Worm (Caenorhabditis elegans) whole organism, L1 larva: ENCODE results near the gene nas-28.

ENCODE experiments used
- C34B4.2 ChIP-seq: sonication (generic microtip); optimal IDR thresholded peaks from 2 replicates; lab custom pipeline; 2017; ENCODE audit warnings: mild to moderate bottlenecking, missing genetic modification characterization, missing compliant biosample characterization
- ama-1 ChIP-seq: fragments of 150-350 bp; optimal IDR thresholded peaks from 2 replicates; lab custom pipeline; 2014
- ceh-63 ChIP-seq: fragments of 200-800 bp; sonication (Bioruptor generic); optimal IDR thresholded peaks from 2 replicates; lab custom pipeline; 2018; ENCODE audit warnings: mild to moderate bottlenecking, missing genetic modification characterization, missing compliant biosample characterization
- elt-3 ChIP-seq, 6 experiments: fragments of 150-350 bp in 1 of 6; sonication (generic microtip); optimal IDR thresholded peaks; 2 replicates each; lab custom pipeline; 2017 to 2018; ENCODE audit warnings: missing biosample characterization in 6 of 6, missing genetic modification characterization in 6 of 6, inconsistent platforms in 1 of 6
- fkh-4 ChIP-seq: sonication (generic microtip); optimal IDR thresholded peaks from 2 replicates; lab custom pipeline; 2016; ENCODE audit warnings: missing compliant biosample characterization, missing genetic modification characterization, borderline replicate concordance
- grh-1 ChIP-seq: fragments of 200-800 bp; sonication (Bioruptor generic); IDR thresholded peaks from 2 replicates; pipeline ENCODE4 v1.3.6; 2022; ENCODE audit warnings: missing genetic modification reagents, missing genetic modification characterization, missing compliant biosample characterization
- lin-13 ChIP-seq: fragments of 150-350 bp; optimal IDR thresholded peaks from 2 replicates; lab custom pipeline; 2014; ENCODE audit warnings: missing biosample characterization, missing genetic modification reagents, missing genetic modification characterization
- lin-35 ChIP-seq, 2 experiments: fragments of 150-350 bp; optimal IDR thresholded peaks; 2 replicates each; lab custom pipeline; 2014; ENCODE audit warnings: missing biosample characterization in 2 of 2, missing genetic modification characterization in 2 of 2, missing genetic modification reagents in 2 of 2
- mep-1 ChIP-seq: fragments of 150-350 bp; optimal IDR thresholded peaks from 2 replicates; lab custom pipeline; 2014; ENCODE audit warnings: missing biosample characterization, missing genetic modification characterization
- skn-1 ChIP-seq: fragments of 150-350 bp; optimal IDR thresholded peaks from 2 replicates; lab custom pipeline; 2014; ENCODE audit warnings: missing biosample characterization, missing genetic modification characterization
- unc-130 ChIP-seq: fragments of 150-350 bp; optimal IDR thresholded peaks from 2 replicates; lab custom pipeline; 2017; ENCODE audit warnings: missing biosample characterization, missing genetic modification characterization, inconsistent platforms
- zag-1 ChIP-seq: fragments of 150-350 bp; optimal IDR thresholded peaks from 2 replicates; lab custom pipeline; 2014; ENCODE audit warnings: missing biosample characterization, missing genetic modification characterization
- ztf-11 ChIP-seq, 2 experiments: sonication (generic microtip); optimal IDR thresholded peaks; 2 replicates each; lab custom pipeline; 2016 to 2017; ENCODE audit warnings: missing genetic modification characterization in 2 of 2, missing biosample characterization in 1 of 2, missing compliant biosample characterization in 1 of 2

DNA sequence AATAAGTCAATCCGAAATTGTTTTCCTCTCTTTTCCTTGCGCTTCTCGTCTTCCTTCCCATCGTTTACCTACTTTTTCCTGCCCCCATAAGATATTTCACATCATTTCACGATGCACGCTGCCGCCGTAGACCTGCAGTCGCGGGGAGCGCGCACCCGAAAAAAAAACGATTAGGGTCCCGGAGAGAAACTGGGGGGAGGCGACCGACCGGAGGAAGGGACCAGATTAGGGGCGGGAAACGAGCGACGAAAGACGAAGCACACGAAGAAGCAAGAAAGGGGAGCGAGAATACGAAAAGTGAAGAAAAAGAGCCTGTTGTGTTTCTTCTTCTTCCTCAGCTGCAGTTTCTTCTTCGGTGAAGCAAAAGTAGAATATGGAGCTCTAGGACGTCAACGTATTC, 47.8 kb downstream of the nas-28 start:
- TF ChIP-seq ztf-11 (tag; optimal IDR thresholded peaks at IDR 0.05; lab: Kevin White, UChicago) (no peak), ama-1 (no peak), elt-3 (tag; optimal IDR thresholded peaks at IDR 0.05; lab: Kevin White, UChicago) (no peak), mep-1 (tag; lab: Kevin White, UChicago) (no peak), fkh-4 (no peak), lin-35 (GFP tag; optimal IDR thresholded peaks at IDR 0.05; lab: Kevin White, UChicago) (no peak), zag-1 (no peak), unc-130 (tag; lab: Kevin White, UChicago) (no peak), C34B4.2 (no peak), ceh-63 (GFP tag; lab: Kevin White, UChicago) (no peak), skn-1 (tag; lab: Kevin White, UChicago) (no peak), lin-13 (GFP tag; lab: Kevin White, UChicago) (no peak), grh-1 (GFP tag; lab: Robert Waterston, UW) (no peak)
